Worm (Caenorhabditis elegans) whole organism, late embryonic: ENCODE data around the gene R05A10.8.

ENCODE experiments used
- ama-1 ChIP-seq: fragments of 150-350 bp; optimal IDR thresholded peaks from 2 replicates; lab custom pipeline; 2014
- ceh-14 ChIP-seq: sonication (generic microtip); optimal IDR thresholded peaks from 2 replicates; lab custom pipeline; 2016; ENCODE audit warnings: missing genotype, missing genetic modification characterization, missing compliant biosample characterization
- ceh-9 ChIP-seq: sonication (generic microtip); optimal IDR thresholded peaks from 2 replicates; lab custom pipeline; 2016; ENCODE audit warnings: mild to moderate bottlenecking, missing genetic modification characterization, inconsistent platforms, missing compliant biosample characterization
- lin-11 ChIP-seq: fragments of 200-800 bp; sonication (Bioruptor generic); optimal IDR thresholded peaks from 2 replicates; lab custom pipeline; 2018; ENCODE audit warnings: mild to moderate bottlenecking, missing genetic modification characterization, missing compliant biosample characterization
- sox-2 ChIP-seq: fragments of 200-800 bp; sonication (Bioruptor generic); IDR thresholded peaks from 2 replicates; pipeline ENCODE4 v1.3.6; 2022; ENCODE audit warnings: missing genetic modification reagents, missing genetic modification characterization, missing compliant biosample characterization

DNA sequence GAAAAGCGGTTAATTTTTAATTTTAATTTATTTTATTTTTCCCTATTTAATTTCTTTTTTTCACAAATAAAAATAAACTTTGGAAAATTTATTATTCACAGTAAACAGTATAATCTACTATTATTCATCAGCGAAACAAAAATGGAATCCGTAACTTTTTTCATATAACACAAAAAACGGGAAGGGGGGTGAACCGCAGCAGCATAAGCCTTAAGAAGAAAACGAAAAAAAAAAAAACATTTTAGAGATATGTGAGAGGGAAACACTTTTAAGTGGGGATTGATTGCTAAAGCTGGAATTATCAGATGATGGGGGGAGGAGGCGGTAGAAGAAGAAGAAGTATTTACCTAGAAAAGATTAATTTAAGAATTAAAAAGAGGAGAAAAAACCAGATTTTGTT is 50.3 kb downstream of the R05A10.8 start:
- TF ChIP-seq lin-11 (tag; lab: Kevin White, UChicago) = no peak
- no peak for TF ChIP-seq ceh-9 (tag; lab: Kevin White, UChicago)
- no peak for TF ChIP-seq ama-1 (lab: Kevin White, UChicago)
- TF ChIP-seq ceh-14 (tag; lab: Kevin White, UChicago) = no peak
- TF ChIP-seq sox-2 = no peak
